Worm (Caenorhabditis elegans): ENCODE results near the gene nep-1.

Gene nep-1

ce11 chrII:11629957-11630356, 27.0 kb downstream of the nep-1 start:
- TF ChIP-seq madf-2 (tag; optimal IDR thresholded peaks at IDR 0.05): no peak
- no peak for TF ChIP-seq F13H6.1 (tag; optimal IDR thresholded peaks at IDR 0.05)
- TF ChIP-seq npax-4 (tag; optimal IDR thresholded peaks at IDR 0.05): no peak
- TF ChIP-seq ceh-34 (tag; optimal IDR thresholded peaks at IDR 0.05): no peak
- TF ChIP-seq unc-55 (GFP tag; optimal IDR thresholded peaks at IDR 0.05): no peak
- TF ChIP-seq fax-1 (tag; optimal IDR thresholded peaks at IDR 0.05): no peak
- no peak for TF ChIP-seq elt-4 (tag; optimal IDR thresholded peaks at IDR 0.05)
- TF ChIP-seq nhr-11 (tag; optimal IDR thresholded peaks at IDR 0.05): no peak
- no peak for TF ChIP-seq ahr-1 (tag; optimal IDR thresholded peaks at IDR 0.05)
- TF ChIP-seq ceh-14 (tag; optimal IDR thresholded peaks at IDR 0.05): no peak
- TF ChIP-seq ceh-45 (GFP tag; IDR thresholded peaks at IDR 0.05): no peak
- TF ChIP-seq sox-4 (tag; optimal IDR thresholded peaks at IDR 0.05): no peak
- no peak for TF ChIP-seq gmeb-2 (tag; optimal IDR thresholded peaks at IDR 0.05)
- TF ChIP-seq hlh-6 (tag; optimal IDR thresholded peaks at IDR 0.05): no peak
- TF ChIP-seq ceh-30 (tag; optimal IDR thresholded peaks at IDR 0.05): no peak
- no peak for TF ChIP-seq hlh-15 (tag; optimal IDR thresholded peaks at IDR 0.05)
- TF ChIP-seq K09A11.1 (tag; optimal IDR thresholded peaks at IDR 0.05; ENCODE audit: insufficient read depth): no peak
- TF ChIP-seq ref-2 (tag; optimal IDR thresholded peaks at IDR 0.05): no peak
- TF ChIP-seq syd-9 (tag; optimal IDR thresholded peaks at IDR 0.05): no peak
- no peak for TF ChIP-seq fkh-10 (GFP tag; optimal IDR thresholded peaks at IDR 0.05)

DNA sequence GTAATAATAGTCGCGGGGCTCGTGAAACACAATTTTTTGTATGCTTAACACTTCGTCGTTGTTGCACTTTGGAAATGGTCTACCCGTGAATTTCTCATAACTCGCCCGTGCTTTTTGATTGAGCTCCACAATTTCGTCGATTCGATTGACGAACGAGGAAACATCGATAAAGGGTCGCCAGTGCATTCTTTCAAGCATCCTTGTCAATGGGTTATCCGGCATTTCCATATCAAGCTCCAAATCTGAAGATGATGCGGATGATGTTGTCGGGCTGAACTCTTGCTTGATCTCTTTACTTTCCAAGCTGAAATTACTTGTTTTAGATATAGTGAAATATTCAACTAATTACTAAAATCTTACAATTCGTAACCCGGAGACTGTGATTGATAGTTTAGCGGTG, 29.1 kb downstream of the nep-1 start:
- TF ChIP-seq K09A11.1 (tag; optimal IDR thresholded peaks at IDR 0.05; ENCODE audit: insufficient read depth) (no peak), pat-9 (tag; optimal IDR thresholded peaks at IDR 0.05) (no peak), syd-9 (tag; optimal IDR thresholded peaks at IDR 0.05) (no peak), ama-1 (optimal IDR thresholded peaks at IDR 0.05) (no peak), C08G9.2 (tag; optimal IDR thresholded peaks at IDR 0.05) (no peak), ttx-3 (tag; optimal IDR thresholded peaks at IDR 0.05) (no peak), pha-2 (tag; optimal IDR thresholded peaks at IDR 0.05) (no peak), fkh-10 (GFP tag; optimal IDR thresholded peaks at IDR 0.05) (no peak), ceh-14 (tag; optimal IDR thresholded peaks at IDR 0.05) (no peak), ceh-45 (GFP tag; IDR thresholded peaks at IDR 0.05) (no peak), ceh-22 (tag; optimal IDR thresholded peaks at IDR 0.05) (no peak), gmeb-2 (tag; optimal IDR thresholded peaks at IDR 0.05) (no peak), ceh-2 (tag; optimal IDR thresholded peaks at IDR 0.05) (no peak), T23F11.4 (GFP tag; optimal IDR thresholded peaks at IDR 0.05) (no peak), ceh-31 (tag; optimal IDR thresholded peaks at IDR 0.05) (no peak), unc-42 (tag; optimal IDR thresholded peaks at IDR 0.05) (no peak)

DNA sequence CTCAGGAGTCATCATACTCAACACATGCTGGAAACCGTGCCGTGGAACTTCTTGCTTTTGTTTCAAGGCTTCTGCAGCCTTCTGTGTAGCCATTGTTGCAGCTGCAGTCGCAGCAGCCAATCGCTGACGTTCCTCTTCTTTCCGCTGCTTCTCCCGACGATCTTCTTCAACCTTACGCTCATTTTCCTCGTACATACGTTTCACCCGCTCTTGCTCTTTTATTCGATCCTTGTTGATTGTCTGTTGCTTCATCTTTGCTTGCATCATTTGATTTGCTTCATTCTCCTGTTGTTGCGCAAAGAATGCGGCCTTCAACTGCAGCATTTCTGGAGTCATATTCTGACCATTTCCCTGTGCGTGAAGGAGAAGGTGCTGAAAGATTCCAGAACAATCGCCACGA, 34.4 kb downstream of the nep-1 start:
- TF ChIP-seq sox-2 (GFP tag; IDR thresholded peaks at IDR 0.05) (no peak), ceh-2 (tag; optimal IDR thresholded peaks at IDR 0.05) (no peak), odd-2 (tag; optimal IDR thresholded peaks at IDR 0.05) (no peak), pros-1 (tag; optimal IDR thresholded peaks at IDR 0.05) (no peak), ahr-1 (tag; optimal IDR thresholded peaks at IDR 0.05) (no peak), hlh-30 (tag; optimal IDR thresholded peaks at IDR 0.05; ENCODE audit: insufficient read depth) (no peak), ztf-16 (tag; optimal IDR thresholded peaks at IDR 0.05) (no peak), pha-2 (tag; optimal IDR thresholded peaks at IDR 0.05) (no peak), eyg-1 (tag; optimal IDR thresholded peaks at IDR 0.05) (no peak), ets-4 (tag; optimal IDR thresholded peaks at IDR 0.05) (no peak), ttx-3 (tag; optimal IDR thresholded peaks at IDR 0.05) (no peak)

DNA sequence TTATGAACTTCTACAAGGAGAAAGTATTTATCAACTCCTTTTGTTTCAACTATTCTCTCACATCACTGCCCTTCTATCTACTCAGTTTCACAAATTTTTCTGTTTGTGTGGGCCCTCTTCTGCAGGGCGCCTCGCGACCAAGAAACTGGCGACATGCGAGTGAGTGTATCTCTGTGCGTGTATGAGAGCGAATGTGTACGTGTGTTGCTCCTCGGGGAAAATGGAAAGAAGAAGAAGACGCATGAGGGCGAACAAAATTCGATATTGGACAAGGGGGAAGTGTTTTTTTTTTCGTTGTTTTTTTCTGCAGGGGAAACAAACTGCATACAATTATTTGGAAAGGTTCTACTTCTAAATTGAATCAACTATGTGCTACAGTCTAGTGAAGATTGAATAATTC, 35.4 kb downstream of the nep-1 start:
- TF ChIP-seq hlh-15 (tag; optimal IDR thresholded peaks at IDR 0.05): no peak
- no peak for TF ChIP-seq pag-3 (tag; optimal IDR thresholded peaks at IDR 0.05; ENCODE audit: borderline replicate concordance)
- no peak for TF ChIP-seq ceh-31 (tag; optimal IDR thresholded peaks at IDR 0.05)
- no peak for TF ChIP-seq elt-2 (tag; optimal IDR thresholded peaks at IDR 0.05)
- no peak for TF ChIP-seq pqm-1 (tag; optimal IDR thresholded peaks at IDR 0.05)
- TF ChIP-seq dmd-4 (tag; optimal IDR thresholded peaks at IDR 0.05; ENCODE audit: borderline replicate concordance): no peak
- no peak for TF ChIP-seq F13H6.1 (tag; optimal IDR thresholded peaks at IDR 0.05)
- no peak for TF ChIP-seq gmeb-2 (tag; optimal IDR thresholded peaks at IDR 0.05)
- no peak for TF ChIP-seq ceh-9 (tag; optimal IDR thresholded peaks at IDR 0.05)
